Fruit fly (Drosophila melanogaster): Measurements from ENCODE around the gene jar.

Gene jar

dm6 chr3R:24205935-24206334 lies 65.1 kb downstream of the jar start (continued):
- TF ChIP-seq sc (optimal IDR thresholded peaks at IDR 0.05): no peak
- TF ChIP-seq sc (GFP tag; optimal IDR thresholded peaks at IDR 0.05): peak; percentile 12
- TF ChIP-seq Mes4 (GFP tag; optimal IDR thresholded peaks at IDR 0.05): no peak
- TF ChIP-seq dimm (GFP tag; IDR thresholded peaks at IDR 0.05): no peak
- no peak for TF ChIP-seq CG7745 (tag; optimal IDR thresholded peaks at IDR 0.05)
- TF ChIP-seq chm (GFP tag; IDR thresholded peaks at IDR 0.05): no peak
- no peak for TF ChIP-seq CG10565 (GFP tag; optimal IDR thresholded peaks at IDR 0.05)
- no peak for TF ChIP-seq CG1832 (GFP tag; optimal IDR thresholded peaks at IDR 0.05)
- TF ChIP-seq tio (GFP tag; optimal IDR thresholded peaks at IDR 0.05): peak; percentile 11
- TF ChIP-seq Hr51 (GFP tag; optimal IDR thresholded peaks at IDR 0.05): peak in 1 of 2 experiments; percentile 74
- no peak for TF ChIP-seq CG10274 (GFP tag; optimal IDR thresholded peaks at IDR 0.05)
- no peak for TF ChIP-seq CG11723 (GFP tag; optimal IDR thresholded peaks at IDR 0.05)
- peak; percentile 13; the same call in 1 of the 3 replicates for TF ChIP-seq zfh1 (GFP tag; IDR thresholded peaks at IDR 0.05)
- TF ChIP-seq CG11504 (tag; optimal IDR thresholded peaks at IDR 0.05): peak; percentile 78
- no peak for TF ChIP-seq stwl (tag; optimal IDR thresholded peaks at IDR 0.05)
- TF ChIP-seq CG15601 (tag; optimal IDR thresholded peaks at IDR 0.05): no peak
- no peak for TF ChIP-seq tna (GFP tag; IDR thresholded peaks at IDR 0.05; ENCODE audit: partially characterized antibody)
- TF ChIP-seq CG14014 (GFP tag; IDR thresholded peaks at IDR 0.05): no peak
- TF ChIP-seq CG3407 (GFP tag; optimal IDR thresholded peaks at IDR 0.05): no peak

- TF ChIP-seq chinmo (GFP tag; IDR thresholded peaks at IDR 0.05; ENCODE audit: partially characterized antibody) (peak; percentile 82; the same call in 2 of the 4 replicates), Eip74EF (GFP tag; optimal IDR thresholded peaks at IDR 0.05) (peak in 1 of 2 experiments; percentile 83), Hr3 (GFP tag; optimal IDR thresholded peaks at IDR 0.05) (no peak), vvl (GFP tag; IDR thresholded peaks at IDR 0.05) (peak; percentile 44; the same call in 1 of the 2 replicates), Blimp-1 (GFP tag; optimal IDR thresholded peaks at IDR 0.05) (peak; percentile 56), sqz (GFP tag; optimal IDR thresholded peaks at IDR 0.05) (peak; percentile 67)
Observed at dm6 chr3R:24205234-24205894, 65.7 kb downstream of the jar start.

dm6 chr3R:24204022-24204421 lies 67.0 kb downstream of the jar start:
- TF ChIP-seq prd (optimal IDR thresholded peaks at IDR 0.05) (no peak), prd (GFP tag; IDR thresholded peaks at IDR 0.05) (0 out of 3 replicates have a peak, but pooled peaks have one; percentile 16), crp (GFP tag; optimal IDR thresholded peaks at IDR 0.05) (no peak), ATbp (GFP tag; optimal IDR thresholded peaks at IDR 0.05) (peak; percentile 7), Sox102F (GFP tag; optimal IDR thresholded peaks at IDR 0.05) (peak; percentile 9), gsb (GFP tag; IDR thresholded peaks at IDR 0.05) (no peak), zfh1 (GFP tag; IDR thresholded peaks at IDR 0.05) (0 out of 3 replicates have a peak, but pooled peaks have one; percentile 7), ftz-f1 (GFP tag; optimal IDR thresholded peaks at IDR 0.05) (no peak)

- TF ChIP-seq CG2712 (tag; optimal IDR thresholded peaks at IDR 0.05) (peak; percentile 47), Med (GFP tag) (peak; percentile 47), zfh1 (GFP tag; IDR thresholded peaks at IDR 0.05) (0 out of 3 replicates have a peak, but pooled peaks have one; percentile 14), CG12391 (tag; optimal IDR thresholded peaks at IDR 0.05) (peak; percentile 23), ato (GFP tag; IDR thresholded peaks at IDR 0.05; ENCODE audit: partially characterized antibody) (no peak), CG15269 (tag; optimal IDR thresholded peaks at IDR 0.05) (peak; percentile 44), az2 (GFP tag; optimal IDR thresholded peaks at IDR 0.05) (peak; percentile 21), CG18764 (GFP tag; optimal IDR thresholded peaks at IDR 0.05) (no peak), Fer1 (GFP tag; optimal IDR thresholded peaks at IDR 0.05) (no peak), CG17359 (tag; optimal IDR thresholded peaks at IDR 0.05) (peak; percentile 31), cg (GFP tag; optimal IDR thresholded peaks at IDR 0.05) (peak; percentile 9), CTCF (GFP tag; optimal IDR thresholded peaks at IDR 0.05) (no peak), HLHmδ (GFP tag; optimal IDR thresholded peaks at IDR 0.05) (no peak), unpg (GFP tag; optimal IDR thresholded peaks at IDR 0.05) (peak; percentile 36), MESR4 (GFP tag; optimal IDR thresholded peaks at IDR 0.05) (no peak)
Observed at dm6 chr3R:24203426-24203825, 67.6 kb downstream of the jar start.

Measured in whole organism, embryonic.